Worm (Caenorhabditis elegans): ENCODE data around the gene K02A2.1.

DNA sequence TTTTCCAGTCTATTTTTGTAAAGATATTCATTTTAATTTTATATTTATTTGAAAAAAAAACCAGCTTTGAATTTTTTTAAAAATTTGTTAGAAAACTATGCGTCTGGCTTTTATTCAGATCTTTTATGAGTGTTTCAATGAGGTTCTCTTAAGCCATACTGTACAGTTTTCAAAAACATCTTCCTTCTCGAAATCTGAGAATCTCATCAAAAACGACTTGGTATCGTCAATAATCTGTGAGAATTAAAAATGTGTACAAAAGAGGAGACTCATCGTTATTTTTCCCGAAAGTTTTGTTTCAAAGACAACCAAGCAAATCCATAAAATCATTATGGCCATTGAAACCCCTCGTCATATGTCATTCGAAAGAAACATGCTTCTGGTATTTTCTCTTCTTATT, 24.1 kb downstream of the K02A2.1 start, which contains the start of gene D1022.2:
- TF ChIP-seq unc-62 (GFP tag; optimal IDR thresholded peaks at IDR 0.05) (no peak), elt-3 (tag; optimal IDR thresholded peaks at IDR 0.05) (no peak), ama-1 (optimal IDR thresholded peaks at IDR 0.05) (no peak)

All from whole organism, L2 larva.